Fruit fly (Drosophila melanogaster) whole organism, embryonic: ENCODE results near the gene alpha-Spec.

ENCODE experiments used
- Abd-B ChIP-seq: fragments of 200-800 bp; sonication (Bioruptor generic); optimal IDR thresholded peaks from 2 replicates; lab custom pipeline; 2018; ENCODE audit warnings: missing biosample characterization, mild to moderate bottlenecking, missing genetic modification characterization, moderate library complexity
- CG12155 ChIP-seq: fragments of 200-800 bp; sonication (Bioruptor generic); optimal IDR thresholded peaks from 3 replicates; lab custom pipeline; 2016; ENCODE audit warnings: missing biosample characterization, missing genetic modification characterization
- CG15479 ChIP-seq: fragments of 200-800 bp; sonication (Bioruptor generic); optimal IDR thresholded peaks from 3 replicates; lab custom pipeline; 2019; ENCODE audit warnings: missing biosample characterization, mild to moderate bottlenecking, missing genetic modification characterization, moderate library complexity
- CG7786 ChIP-seq: fragments of 200-800 bp; sonication (Bioruptor generic); optimal IDR thresholded peaks from 2 replicates; lab custom pipeline; 2016; ENCODE audit warnings: missing biosample characterization, missing genetic modification characterization
- Dref ChIP-seq: fragments of 200-800 bp; sonication (Bioruptor generic); IDR thresholded peaks from 2 replicates; pipeline ENCODE4 v1.3.6; 2022; ENCODE audit warnings: missing biosample characterization, missing genetic modification characterization
- Hmx ChIP-seq: fragments of 200-800 bp; sonication (Bioruptor generic); optimal IDR thresholded peaks from 2 replicates; lab custom pipeline; 2016; ENCODE audit warnings: missing biosample characterization, missing genetic modification characterization
- Sin3A ChIP-seq: fragments of >200 bp; optimal IDR thresholded peaks from 2 replicates; lab custom pipeline; 2018
- ase ChIP-seq: fragments of 200-800 bp; sonication (Bioruptor generic); IDR thresholded peaks from 3 replicates; pipeline ENCODE4 v1.3.6; 2022; ENCODE audit warnings: missing biosample characterization, missing genetic modification characterization
- bbx ChIP-seq: fragments of 200-800 bp; sonication (Bioruptor generic); IDR thresholded peaks from 2 replicates; pipeline ENCODE4 v1.3.6; 2022; ENCODE audit warnings: missing biosample characterization, missing genetic modification characterization; ENCODE audit not compliant: partially characterized antibody
- h ChIP-seq: fragments of >200 bp; optimal IDR thresholded peaks from 2 replicates; lab custom pipeline; 2017
- repo ChIP-seq: fragments of 200-800 bp; sonication (Bioruptor generic); optimal IDR thresholded peaks from 2 replicates; lab custom pipeline; 2016; ENCODE audit warnings: missing biosample characterization, missing genetic modification characterization
- sd ChIP-seq: fragments of 200-800 bp; sonication (Bioruptor generic); optimal IDR thresholded peaks from 3 replicates; lab custom pipeline; 2018; ENCODE audit warnings: missing biosample characterization, mild to moderate bottlenecking, missing genetic modification characterization, moderate library complexity

- TF ChIP-seq ase (GFP tag; lab: Robert Waterston, UW): no peak
- TF ChIP-seq Hmx (GFP tag; lab: Kevin White, UChicago): no peak
- no peak for TF ChIP-seq h
- TF ChIP-seq sd (tag; lab: Kevin White, UChicago): no peak
- TF ChIP-seq repo: no peak
- TF ChIP-seq CG12155 (GFP tag; lab: Kevin White, UChicago): no peak
- TF ChIP-seq Abd-B (GFP tag; lab: Kevin White, UChicago): no peak
- TF ChIP-seq Dref (GFP tag; lab: Robert Waterston, UW): no peak
- no peak for TF ChIP-seq bbx
- no peak for TF ChIP-seq CG7786
- TF ChIP-seq CG15479 (GFP tag; lab: Kevin White, UChicago): no peak
- no peak for TF ChIP-seq Sin3A
These were observed 46.9 kb upstream of the alpha-Spec start, which contains the start of gene Cpr62Bc for dm6 chr3L:1841984-1842383.
